Worm (Caenorhabditis elegans): ENCODE data around the gene fbxb-44.

ce11 chrII:1560839-1561238 is 22.1 kb downstream of the fbxb-44 start:
- TF ChIP-seq somi-1 (GFP tag; optimal IDR thresholded peaks at IDR 0.05) (no peak), unc-130 (GFP tag; optimal IDR thresholded peaks at IDR 0.05) (no peak), pha-4 (tag; optimal IDR thresholded peaks at IDR 0.05) (no peak), F55B11.4 (tag; optimal IDR thresholded peaks at IDR 0.05; ENCODE audit: borderline replicate concordance, insufficient read depth) (no peak), Y79H2A.3 (GFP tag; conservative IDR thresholded peaks at IDR 0.05) (no peak), ztf-28 (GFP tag; IDR thresholded peaks at IDR 0.05) (no peak), ama-1 (optimal IDR thresholded peaks at IDR 0.05) (no peak), ama-1 (GFP tag; optimal IDR thresholded peaks at IDR 0.05) (no peak), D2030.7 (GFP tag; IDR thresholded peaks at IDR 0.05) (no peak), dox-1 (GFP tag; IDR thresholded peaks at IDR 0.05) (no peak), madf-3 (GFP tag; IDR thresholded peaks at IDR 0.05) (no peak), K11D2.4 (GFP tag; IDR thresholded peaks at IDR 0.05) (no peak), tlf-1 (GFP tag; optimal IDR thresholded peaks at IDR 0.05) (no peak), F37B4.10 (GFP tag; IDR thresholded peaks at IDR 0.05) (no peak), hmg-20 (GFP tag; IDR thresholded peaks at IDR 0.05) (no peak)

Measured in whole organism, young adult.